Fruit fly (Drosophila melanogaster): Measurements from ENCODE around the gene CG15153.

dm6 chr2L:18113079-18113478, 21.0 kb upstream of the CG15153 start, which contains the start of gene CG44476:
- TF ChIP-seq CG8478 (optimal IDR thresholded peaks at IDR 0.05) (no peak), CTCF (optimal IDR thresholded peaks at IDR 0.05) (no peak)

Data from S2 (cell line).